Worm (Caenorhabditis elegans) whole organism, L1 larva: ENCODE results near the gene F40H3.1.

Experiments used
- C16A3.4 ChIP-seq: fragments of 150-350 bp; optimal IDR thresholded peaks from 2 replicates; lab custom pipeline; 2014; ENCODE audit warnings: missing biosample characterization, missing genetic modification characterization
- ama-1 ChIP-seq: fragments of 150-350 bp; optimal IDR thresholded peaks from 2 replicates; lab custom pipeline; 2014
- ceh-90 ChIP-seq: sonication (generic microtip); optimal IDR thresholded peaks from 2 replicates; lab custom pipeline; 2016; ENCODE audit warnings: missing genetic modification characterization, missing compliant biosample characterization
- fkh-10 ChIP-seq: sonication (generic microtip); optimal IDR thresholded peaks from 2 replicates; lab custom pipeline; 2017; ENCODE audit warnings: missing biosample characterization, missing genetic modification reagents, missing genetic modification characterization
- fkh-8 ChIP-seq: sonication (generic microtip); optimal IDR thresholded peaks from 2 replicates; lab custom pipeline; 2016; ENCODE audit warnings: mild to moderate bottlenecking, missing genetic modification characterization, missing compliant biosample characterization
- lir-3 ChIP-seq: sonication (generic microtip); optimal IDR thresholded peaks from 2 replicates; lab custom pipeline; 2016; ENCODE audit warnings: mild to moderate bottlenecking, missing genetic modification characterization, moderate library complexity, missing compliant biosample characterization; ENCODE audit not compliant: poor library complexity
- nhr-12 ChIP-seq: sonication (generic microtip); optimal IDR thresholded peaks from 2 replicates; lab custom pipeline; 2017; ENCODE audit warnings: missing biosample characterization, missing genetic modification characterization
- pag-3 ChIP-seq: sonication (generic microtip); optimal IDR thresholded peaks from 2 replicates; lab custom pipeline; 2017; ENCODE audit warnings: missing genetic modification characterization, mild to moderate bottlenecking, missing compliant biosample characterization, antibody characterized with exemption, borderline replicate concordance; ENCODE audit not compliant: insufficient read depth
- unc-62 ChIP-seq: fragments of 150-350 bp; optimal IDR thresholded peaks from 2 replicates; lab custom pipeline; 2014; ENCODE audit warnings: missing biosample characterization, missing genetic modification reagents, missing genetic modification characterization

DNA sequence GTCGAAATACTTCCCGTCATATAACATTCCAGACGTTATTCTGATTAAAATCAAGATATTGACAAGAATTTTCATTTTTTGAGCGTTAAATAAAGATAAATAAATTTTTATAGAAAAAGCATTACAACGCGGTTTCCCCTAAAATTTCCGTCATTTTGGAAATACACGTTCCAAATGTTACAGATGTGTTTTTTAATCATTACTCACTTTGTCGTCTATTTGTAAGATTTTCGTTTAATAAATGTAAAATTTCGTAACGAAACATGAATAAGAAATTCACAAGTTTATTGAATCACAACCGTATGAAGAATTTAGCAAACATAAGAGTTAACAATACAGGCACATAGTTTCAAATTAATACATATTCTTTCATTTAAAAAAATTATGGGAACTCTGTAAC, 23.3 kb downstream of the F40H3.1 start, which contains the start of gene C30B5.17:
- TF ChIP-seq fkh-10 (GFP tag; lab: Kevin White, UChicago), result no peak
- TF ChIP-seq pag-3 (tag; lab: Kevin White, UChicago), result no peak
- TF ChIP-seq ceh-90 (tag; lab: Kevin White, UChicago), result no peak
- TF ChIP-seq C16A3.4 (tag; lab: Kevin White, UChicago), result no peak
- TF ChIP-seq lir-3 (tag; lab: Kevin White, UChicago), result no peak
- no peak for TF ChIP-seq unc-62 (GFP tag; lab: Kevin White, UChicago)
- TF ChIP-seq fkh-8 (tag; lab: Kevin White, UChicago), result no peak
- no peak for TF ChIP-seq ama-1 (lab: Kevin White, UChicago)
- TF ChIP-seq nhr-12 (tag; lab: Kevin White, UChicago), result no peak
